Fruit fly (Drosophila melanogaster) whole organism, prepupa: ENCODE measurements around the gene gammaCOP.

Experiments
- Blimp-1 ChIP-seq: fragments of 200-800 bp; sonication (Bioruptor generic); optimal IDR thresholded peaks from 3 replicates; lab custom pipeline; 2017; ENCODE audit warnings: missing biosample characterization, missing genetic modification characterization, mild to moderate bottlenecking, moderate library complexity, missing genetic modification reagents
- CG10631 ChIP-seq: fragments of 200-800 bp; sonication (Bioruptor generic); optimal IDR thresholded peaks from 2 replicates; lab custom pipeline; 2016; ENCODE audit warnings: missing biosample characterization, missing genetic modification characterization
- CG16779 ChIP-seq: fragments of 200-800 bp; sonication (Bioruptor generic); optimal IDR thresholded peaks from 3 replicates; lab custom pipeline; 2017; ENCODE audit warnings: missing biosample characterization, mild to moderate bottlenecking, missing genetic modification characterization

DNA sequence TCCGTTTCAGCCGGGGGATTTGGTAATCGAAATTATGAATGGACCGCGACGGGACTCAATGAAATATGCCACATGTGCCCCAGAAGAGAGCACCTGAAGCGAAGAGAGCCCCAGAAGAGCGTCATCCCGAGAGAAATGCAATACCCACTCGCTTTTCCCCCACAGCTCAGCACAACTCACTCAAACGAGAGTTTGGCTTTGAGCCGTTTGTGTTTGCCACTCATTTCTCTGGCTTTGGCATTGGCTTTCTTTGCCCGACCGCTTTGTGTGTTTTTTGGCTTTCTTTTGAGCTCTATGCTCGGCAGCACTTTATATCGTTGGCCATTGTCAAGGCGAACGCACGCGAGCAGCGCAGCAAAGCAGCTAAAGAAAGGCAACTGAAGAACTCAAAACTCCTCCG lies 29.2 kb upstream of the gammaCOP start, which contains the start of gene nyo:
- TF ChIP-seq CG10631 (no peak), CG16779 (tag; lab: Kevin White, UChicago) (no peak), Blimp-1 (GFP tag; lab: Kevin White, UChicago) (no peak)
